Worm (Caenorhabditis elegans) whole organism, early embryonic: ENCODE data around the gene cacn-1.

Experiments used
- B0310.2 ChIP-seq: sonication (generic microtip); optimal IDR thresholded peaks from 2 replicates; lab custom pipeline; 2016; ENCODE audit warnings: mild to moderate bottlenecking, missing genetic modification characterization, missing compliant biosample characterization
- F13C5.2 ChIP-seq: sonication (generic microtip); optimal IDR thresholded peaks from 2 replicates; lab custom pipeline; 2017; ENCODE audit warnings: mild to moderate bottlenecking, missing genetic modification characterization, inconsistent platforms, missing compliant biosample characterization
- aly-1 ChIP-seq: sonication (generic microtip); optimal IDR thresholded peaks from 2 replicates; lab custom pipeline; 2016; ENCODE audit warnings: missing genetic modification characterization, missing compliant biosample characterization
- ama-1 ChIP-seq: fragments of 150-350 bp; optimal IDR thresholded peaks from 2 replicates; lab custom pipeline; 2014
- ceh-13 ChIP-seq: fragments of 200-800 bp; sonication (Bioruptor generic); optimal IDR thresholded peaks from 2 replicates; lab custom pipeline; 2018; ENCODE audit warnings: mild to moderate bottlenecking, missing genetic modification characterization, missing compliant biosample characterization
- ceh-36 ChIP-seq: sonication (generic microtip); optimal IDR thresholded peaks from 2 replicates; lab custom pipeline; 2016; ENCODE audit warnings: missing genetic modification characterization, inconsistent platforms, missing compliant biosample characterization
- ets-7 ChIP-seq: sonication (generic microtip); optimal IDR thresholded peaks from 2 replicates; lab custom pipeline; 2016; ENCODE audit warnings: missing genotype, missing genetic modification characterization, missing compliant biosample characterization
- flt-1 ChIP-seq: fragments of 200-800 bp; sonication (Bioruptor generic); IDR thresholded peaks from 2 replicates; pipeline ENCODE4 v1.3.6; 2022; ENCODE audit warnings: missing genetic modification characterization, missing compliant biosample characterization
- hmbx-1 ChIP-seq: sonication (generic microtip); optimal IDR thresholded peaks from 2 replicates; lab custom pipeline; 2016; ENCODE audit warnings: mild to moderate bottlenecking, missing genetic modification characterization, missing compliant biosample characterization
- hmg-4 ChIP-seq: fragments of 200-800 bp; sonication (Bioruptor generic); optimal IDR thresholded peaks from 2 replicates; lab custom pipeline; 2018; ENCODE audit warnings: mild to moderate bottlenecking, missing genetic modification characterization, missing compliant biosample characterization
- hnd-1 ChIP-seq: sonication (generic microtip); optimal IDR thresholded peaks from 2 replicates; lab custom pipeline; 2016; ENCODE audit warnings: missing genetic modification characterization, missing compliant biosample characterization
- pes-1 ChIP-seq: fragments of 200-800 bp; sonication (Bioruptor generic); IDR thresholded peaks from 2 replicates; pipeline ENCODE4 v1.3.6; 2022; ENCODE audit warnings: missing genetic modification reagents, missing genetic modification characterization, missing compliant biosample characterization
- scrt-1 ChIP-seq: fragments of 200-800 bp; sonication (Bioruptor generic); IDR thresholded peaks from 2 replicates; pipeline ENCODE4 v1.3.6; 2022; ENCODE audit warnings: missing genetic modification characterization, missing compliant biosample characterization
- sea-1 ChIP-seq: fragments of 200-800 bp; sonication (Bioruptor generic); conservative IDR thresholded peaks from 2 replicates; pipeline ENCODE4 v1.3.6; 2022; ENCODE audit warnings: missing genetic modification characterization, missing compliant biosample characterization
- tbx-11 ChIP-seq: fragments of 200-800 bp; sonication (Bioruptor generic); IDR thresholded peaks from 2 replicates; pipeline ENCODE4 v1.3.6; 2022; ENCODE audit warnings: missing genetic modification characterization, missing compliant biosample characterization
- tbx-37 ChIP-seq: fragments of 200-800 bp; sonication (Bioruptor generic); conservative IDR thresholded peaks from 2 replicates; pipeline ENCODE4 v1.3.6; 2022; ENCODE audit warnings: missing genetic modification reagents, missing genetic modification characterization, missing compliant biosample characterization
- tra-4 ChIP-seq: sonication (generic microtip); optimal IDR thresholded peaks from 2 replicates; lab custom pipeline; 2017; ENCODE audit warnings: missing genetic modification characterization, missing compliant biosample characterization

Gene cacn-1

ce11 chrII:14165430-14165929 lies 23.5 kb upstream of the cacn-1 start:
- TF ChIP-seq ets-7 (tag; lab: Kevin White, UChicago) (no peak), scrt-1 (GFP tag; lab: Robert Waterston, UW) (0 out of 2 replicates have a peak, but pooled peaks have one; percentile 56)

- TF ChIP-seq B0310.2 (tag; lab: Kevin White, UChicago) (no peak), scrt-1 (GFP tag; lab: Robert Waterston, UW) (0 out of 2 replicates have a peak, but pooled peaks have one; percentile 20), ama-1 (lab: Kevin White, UChicago) (peak; percentile 49)
Measured at ce11 chrII:14155259-14156023, 13.5 kb upstream of the cacn-1 start, which contains the start of the genes rpl-43 and xrn-2. Gene rpl-43 (plus strand): TSS chrII:14155294. Gene xrn-2 (plus strand): TSS chrII:14155768.

ce11 chrII:14154357-14154756 lies 12.4 kb upstream of the cacn-1 start, which contains the start of gene Y48B6A.1:
Gene Y48B6A.1 (minus strand): TSS chrII:14154373.
- TF ChIP-seq hnd-1 (tag; lab: Kevin White, UChicago) (peak; percentile 6), F13C5.2 (peak; percentile 86), ets-7 (tag; lab: Kevin White, UChicago) (no peak), hmbx-1 (no peak), B0310.2 (tag; lab: Kevin White, UChicago) (no peak), scrt-1 (GFP tag; lab: Robert Waterston, UW) (no peak), sea-1 (GFP tag; lab: Robert Waterston, UW) (no peak), tra-4 (tag; lab: Kevin White, UChicago) (no peak), ceh-36 (tag; lab: Kevin White, UChicago) (no peak), tbx-37 (GFP tag; lab: Robert Waterston, UW) (peak; percentile 69), hmg-4 (GFP tag; lab: Kevin White, UChicago) (peak; percentile 79), pes-1 (peak; percentile 76), tbx-11 (GFP tag; lab: Robert Waterston, UW) (no peak), ama-1 (lab: Kevin White, UChicago) (no peak), aly-1 (tag; lab: Kevin White, UChicago) (no peak), flt-1 (peak; percentile 50; the same call in 1 of the 2 replicates), ceh-13 (no peak)

ce11 chrII:14152274-14152673 lies 10.3 kb upstream of the cacn-1 start:
- TF ChIP-seq hmg-4 (GFP tag; lab: Kevin White, UChicago) (no peak), sea-1 (GFP tag; lab: Robert Waterston, UW) (no peak), flt-1 (no peak), F13C5.2 (no peak), tbx-11 (GFP tag; lab: Robert Waterston, UW) (no peak), ama-1 (lab: Kevin White, UChicago) (no peak), ceh-13 (no peak), scrt-1 (GFP tag; lab: Robert Waterston, UW) (no peak), B0310.2 (tag; lab: Kevin White, UChicago) (no peak), hmbx-1 (no peak)

- TF ChIP-seq scrt-1 (GFP tag; lab: Robert Waterston, UW) (no peak), ceh-13 (no peak), F13C5.2 (no peak), hmg-4 (GFP tag; lab: Kevin White, UChicago) (no peak), flt-1 (no peak), tra-4 (tag; lab: Kevin White, UChicago) (no peak), aly-1 (tag; lab: Kevin White, UChicago) (no peak), ets-7 (tag; lab: Kevin White, UChicago) (no peak), hmbx-1 (no peak), pes-1 (no peak)
Measured at ce11 chrII:14150031-14150430, 8.1 kb upstream of the cacn-1 start, which contains the start of gene W03H9.1. Gene W03H9.1 (minus strand): TSS chrII:14150131.

- TF ChIP-seq sea-1 (GFP tag; lab: Robert Waterston, UW) (no peak), ets-7 (tag; lab: Kevin White, UChicago) (peak; percentile 68), aly-1 (tag; lab: Kevin White, UChicago) (peak; percentile 46), B0310.2 (tag; lab: Kevin White, UChicago) (peak; percentile 70), tra-4 (tag; lab: Kevin White, UChicago) (no peak), ceh-36 (tag; lab: Kevin White, UChicago) (no peak), flt-1 (0 out of 2 replicates have a peak, but pooled peaks have one; percentile 49), tbx-37 (GFP tag; lab: Robert Waterston, UW) (peak; percentile 68; the same call in 1 of the 2 replicates), pes-1 (peak; percentile 76), hnd-1 (tag; lab: Kevin White, UChicago) (peak; percentile 55), F13C5.2 (peak; percentile 77), hmg-4 (GFP tag; lab: Kevin White, UChicago) (peak; percentile 68), scrt-1 (GFP tag; lab: Robert Waterston, UW) (no peak), hmbx-1 (peak; percentile 56), tbx-11 (GFP tag; lab: Robert Waterston, UW) (0 out of 2 replicates have a peak, but pooled peaks have one; percentile 19), ama-1 (lab: Kevin White, UChicago) (no peak), ceh-13 (peak; percentile 52)
Measured at ce11 chrII:14143838-14144268, 1.9 kb upstream of the cacn-1 start, which contains the start of gene W03H9.2. Gene W03H9.2 (minus strand): TSS chrII:14143869.

ce11 chrII:14138849-14139419 lies 3.0 kb downstream of the cacn-1 start:
- no peak for TF ChIP-seq sea-1 (GFP tag; lab: Robert Waterston, UW)
- TF ChIP-seq tbx-11 (GFP tag; lab: Robert Waterston, UW) = no peak
- no peak for TF ChIP-seq flt-1
- no peak for TF ChIP-seq hmbx-1
- TF ChIP-seq hmg-4 (GFP tag; lab: Kevin White, UChicago) = no peak
- no peak for TF ChIP-seq ama-1 (lab: Kevin White, UChicago)
- no peak for TF ChIP-seq B0310.2 (tag; lab: Kevin White, UChicago)
- TF ChIP-seq ceh-13 = no peak
- TF ChIP-seq ceh-36 (tag; lab: Kevin White, UChicago) = no peak
- TF ChIP-seq scrt-1 (GFP tag; lab: Robert Waterston, UW) = no peak
- TF ChIP-seq aly-1 (tag; lab: Kevin White, UChicago) = no peak
- no peak for TF ChIP-seq pes-1
- no peak for TF ChIP-seq hnd-1 (tag; lab: Kevin White, UChicago)
- TF ChIP-seq tbx-37 (GFP tag; lab: Robert Waterston, UW) = no peak
- no peak for TF ChIP-seq ets-7 (tag; lab: Kevin White, UChicago)
- no peak for TF ChIP-seq F13C5.2
